Worm (Caenorhabditis elegans) whole organism, late embryonic: Measurements from ENCODE around the gene usp-4.
A peak's percentile ranks its signal among the peaks of the same experiment; 100 is the strongest.

Source experiments
- C08G9.2 ChIP-seq: sonication (generic microtip); optimal IDR thresholded peaks from 2 replicates; lab custom pipeline; 2016; ENCODE audit warnings: mild to moderate bottlenecking, missing genetic modification characterization, moderate library complexity, missing compliant biosample characterization
- C38D4.7 ChIP-seq: fragments of 200-800 bp; sonication (Bioruptor generic); optimal IDR thresholded peaks from 2 replicates; lab custom pipeline; 2018; ENCODE audit warnings: mild to moderate bottlenecking, missing genetic modification characterization, moderate library complexity, missing compliant biosample characterization
- F13H6.1 ChIP-seq: sonication (generic microtip); optimal IDR thresholded peaks from 2 replicates; lab custom pipeline; 2016; ENCODE audit warnings: missing genetic modification characterization, missing compliant biosample characterization
- K02D7.2 ChIP-seq: sonication (generic microtip); optimal IDR thresholded peaks from 2 replicates; lab custom pipeline; 2017; ENCODE audit warnings: mild to moderate bottlenecking, missing genetic modification characterization, missing compliant biosample characterization
- T23F11.4 ChIP-seq: fragments of 200-800 bp; sonication (Bioruptor generic); optimal IDR thresholded peaks from 2 replicates; lab custom pipeline; 2018; ENCODE audit warnings: mild to moderate bottlenecking, missing genetic modification characterization, missing compliant biosample characterization
- Y22D7AL.16 ChIP-seq: sonication (generic microtip); optimal IDR thresholded peaks from 2 replicates; lab custom pipeline; 2016; ENCODE audit warnings: missing genetic modification characterization, missing compliant biosample characterization
- ceh-18 ChIP-seq: sonication (generic microtip); optimal IDR thresholded peaks from 2 replicates; lab custom pipeline; 2016; ENCODE audit warnings: missing genetic modification characterization, missing compliant biosample characterization
- ceh-19 ChIP-seq: fragments of 200-800 bp; sonication (Bioruptor generic); optimal IDR thresholded peaks from 2 replicates; lab custom pipeline; 2018; ENCODE audit warnings: mild to moderate bottlenecking, missing genetic modification characterization, missing compliant biosample characterization
- ceh-2 ChIP-seq: sonication (generic microtip); optimal IDR thresholded peaks from 2 replicates; lab custom pipeline; 2016; ENCODE audit warnings: missing genotype, missing genetic modification characterization, missing compliant biosample characterization
- ceh-24 ChIP-seq: sonication (generic microtip); optimal IDR thresholded peaks from 2 replicates; lab custom pipeline; 2016; ENCODE audit warnings: mild to moderate bottlenecking, missing genetic modification characterization, missing compliant biosample characterization
- ceh-31 ChIP-seq: sonication (generic microtip); optimal IDR thresholded peaks from 2 replicates; lab custom pipeline; 2016; ENCODE audit warnings: missing genetic modification characterization, missing compliant biosample characterization
- ceh-45 ChIP-seq: fragments of 200-800 bp; sonication (Bioruptor generic); IDR thresholded peaks from 2 replicates; pipeline ENCODE4 v1.3.6; 2022; ENCODE audit warnings: missing genetic modification reagents, missing genetic modification characterization, missing compliant biosample characterization
- che-1 ChIP-seq: sonication (generic microtip); optimal IDR thresholded peaks from 2 replicates; lab custom pipeline; 2016; ENCODE audit warnings: mild to moderate bottlenecking, missing genetic modification characterization, missing compliant biosample characterization
- dmd-4 ChIP-seq: sonication (generic microtip); optimal IDR thresholded peaks from 2 replicates; lab custom pipeline; 2016; ENCODE audit warnings: borderline replicate concordance, missing genetic modification characterization, missing compliant biosample characterization
- dve-1 ChIP-seq: sonication (generic microtip); optimal IDR thresholded peaks from 2 replicates; lab custom pipeline; 2017; ENCODE audit warnings: antibody characterized with exemption, mild to moderate bottlenecking, missing genetic modification characterization, missing compliant biosample characterization
- elt-2 ChIP-seq: sonication (generic microtip); optimal IDR thresholded peaks from 2 replicates; lab custom pipeline; 2016; ENCODE audit warnings: missing genetic modification reagents, missing genetic modification characterization, missing compliant biosample characterization
- elt-4 ChIP-seq: sonication (generic microtip); optimal IDR thresholded peaks from 2 replicates; lab custom pipeline; 2016; ENCODE audit warnings: missing genetic modification characterization, missing compliant biosample characterization
- ets-4 ChIP-seq: sonication (generic microtip); optimal IDR thresholded peaks from 2 replicates; lab custom pipeline; 2016; ENCODE audit warnings: missing genetic modification characterization, missing compliant biosample characterization
- eyg-1 ChIP-seq: sonication (generic microtip); optimal IDR thresholded peaks from 2 replicates; lab custom pipeline; 2016; ENCODE audit warnings: missing genotype, missing genetic modification characterization, missing compliant biosample characterization
- fax-1 ChIP-seq: sonication (generic microtip); optimal IDR thresholded peaks from 2 replicates; lab custom pipeline; 2016; ENCODE audit warnings: missing genotype, missing genetic modification characterization, missing compliant biosample characterization
- fkh-10 ChIP-seq: fragments of 150-350 bp; optimal IDR thresholded peaks from 2 replicates; lab custom pipeline; 2014; ENCODE audit warnings: missing biosample characterization, missing genetic modification reagents, missing genetic modification characterization
- fkh-6 ChIP-seq: sonication (generic microtip); optimal IDR thresholded peaks from 2 replicates; lab custom pipeline; 2016; ENCODE audit warnings: missing genetic modification characterization, missing compliant biosample characterization
- hlh-13 ChIP-seq: fragments of 200-800 bp; sonication (Bioruptor generic); optimal IDR thresholded peaks from 2 replicates; lab custom pipeline; 2018; ENCODE audit warnings: mild to moderate bottlenecking, missing genetic modification characterization, missing compliant biosample characterization
- hlh-8 ChIP-seq: sonication (generic microtip); optimal IDR thresholded peaks from 2 replicates; lab custom pipeline; 2016; ENCODE audit warnings: missing genotype, missing genetic modification characterization, missing compliant biosample characterization
- lim-6 ChIP-seq: sonication (generic microtip); optimal IDR thresholded peaks from 2 replicates; lab custom pipeline; 2016; ENCODE audit warnings: missing genetic modification characterization, missing compliant biosample characterization
- lin-11 ChIP-seq: fragments of 200-800 bp; sonication (Bioruptor generic); optimal IDR thresholded peaks from 2 replicates; lab custom pipeline; 2018; ENCODE audit warnings: mild to moderate bottlenecking, missing genetic modification characterization, missing compliant biosample characterization
- nhr-11 ChIP-seq: fragments of 150-350 bp; optimal IDR thresholded peaks from 2 replicates; lab custom pipeline; 2014; ENCODE audit warnings: missing biosample characterization, missing genetic modification characterization
- pat-9 ChIP-seq: fragments of 200-800 bp; sonication (Bioruptor generic); optimal IDR thresholded peaks from 2 replicates; lab custom pipeline; 2018; ENCODE audit warnings: mild to moderate bottlenecking, missing genetic modification characterization, moderate library complexity, missing compliant biosample characterization
- pax-1 ChIP-seq: fragments of 150-350 bp; optimal IDR thresholded peaks from 2 replicates; lab custom pipeline; 2014; ENCODE audit warnings: missing biosample characterization, missing genetic modification characterization
- pha-4 ChIP-seq: fragments of 150-350 bp; optimal IDR thresholded peaks from 2 replicates; lab custom pipeline; 2018; ENCODE audit warnings: missing biosample characterization, missing genetic modification reagents, missing genetic modification characterization
- pqm-1 ChIP-seq: sonication (generic microtip); optimal IDR thresholded peaks from 2 replicates; lab custom pipeline; 2016; ENCODE audit warnings: missing genetic modification characterization, missing compliant biosample characterization
- ref-2 ChIP-seq: sonication (generic microtip); optimal IDR thresholded peaks from 2 replicates; lab custom pipeline; 2016; ENCODE audit warnings: missing genetic modification characterization, missing compliant biosample characterization
- rnt-1 ChIP-seq: sonication (generic microtip); optimal IDR thresholded peaks from 2 replicates; lab custom pipeline; 2016; ENCODE audit warnings: missing genetic modification characterization, missing compliant biosample characterization
- sdc-2 ChIP-seq: sonication (generic microtip); optimal IDR thresholded peaks from 2 replicates; lab custom pipeline; 2016; ENCODE audit warnings: missing genotype, missing genetic modification characterization, missing compliant biosample characterization
- sox-2 ChIP-seq: fragments of 200-800 bp; sonication (Bioruptor generic); IDR thresholded peaks from 2 replicates; pipeline ENCODE4 v1.3.6; 2022; ENCODE audit warnings: missing genetic modification reagents, missing genetic modification characterization, missing compliant biosample characterization
- sox-4 ChIP-seq: sonication (generic microtip); optimal IDR thresholded peaks from 2 replicates; lab custom pipeline; 2017; ENCODE audit warnings: mild to moderate bottlenecking, missing genetic modification characterization, inconsistent platforms, missing compliant biosample characterization
- tbx-2 ChIP-seq: sonication (generic microtip); optimal IDR thresholded peaks from 2 replicates; lab custom pipeline; 2016; ENCODE audit warnings: missing genetic modification characterization, missing compliant biosample characterization
- tbx-7 ChIP-seq: sonication (generic microtip); optimal IDR thresholded peaks from 2 replicates; lab custom pipeline; 2016; ENCODE audit warnings: missing genotype, missing genetic modification characterization, missing compliant biosample characterization
- ttx-3 ChIP-seq: sonication (generic microtip); optimal IDR thresholded peaks from 2 replicates; lab custom pipeline; 2016; ENCODE audit warnings: missing genetic modification reagents, missing genetic modification characterization, missing compliant biosample characterization
- zip-5 ChIP-seq: sonication (generic microtip); optimal IDR thresholded peaks from 2 replicates; lab custom pipeline; 2016; ENCODE audit warnings: missing genetic modification characterization, missing compliant biosample characterization
- ztf-16 ChIP-seq: sonication (generic microtip); optimal IDR thresholded peaks from 2 replicates; lab custom pipeline; 2017; ENCODE audit warnings: missing genetic modification characterization, missing compliant biosample characterization

Gene usp-4

DNA sequence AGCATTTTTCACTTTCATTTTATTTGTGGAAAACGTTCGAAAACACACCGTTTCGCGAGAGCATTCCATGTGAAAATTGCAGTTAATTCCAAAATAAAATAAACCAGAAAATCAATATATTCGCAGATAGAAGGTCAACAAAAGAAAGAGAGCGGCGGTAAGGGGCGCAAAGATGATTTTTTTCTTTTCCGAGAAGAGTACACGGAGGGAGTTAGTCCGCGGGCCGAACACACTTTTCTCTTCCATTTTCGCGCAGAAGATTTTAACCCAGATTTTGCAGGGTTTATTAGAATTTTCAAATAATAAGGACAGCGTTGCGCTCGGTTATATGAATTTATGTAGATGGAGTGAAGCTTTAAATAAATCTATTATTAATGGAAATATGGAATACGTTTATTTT lies 9.5 kb upstream of the usp-4 start:
- TF ChIP-seq zip-5 (tag; lab: Kevin White, UChicago) (peak; percentile 59), ceh-2 (tag; lab: Kevin White, UChicago) (peak; percentile 76), ceh-24 (tag; lab: Kevin White, UChicago) (no peak), elt-2 (tag; lab: Kevin White, UChicago) (peak; percentile 1), tbx-2 (tag; lab: Kevin White, UChicago) (peak; percentile 85), lim-6 (tag; lab: Kevin White, UChicago) (no peak), ref-2 (tag; lab: Kevin White, UChicago) (peak; percentile 30), lin-11 (tag; lab: Kevin White, UChicago) (no peak), fkh-10 (GFP tag; lab: Kevin White, UChicago) (no peak), rnt-1 (tag; lab: Kevin White, UChicago) (peak; percentile 15), ets-4 (peak; percentile 70), dmd-4 (tag; lab: Kevin White, UChicago) (no peak), ceh-31 (peak; percentile 84), C08G9.2 (tag; lab: Kevin White, UChicago) (peak; percentile 83), F13H6.1 (tag; lab: Kevin White, UChicago) (no peak), sox-4 (tag; lab: Kevin White, UChicago) (no peak), tbx-7 (tag; lab: Kevin White, UChicago) (peak; percentile 62), sdc-2 (no peak), hlh-13 (GFP tag; lab: Kevin White, UChicago) (no peak), T23F11.4 (GFP tag; lab: Kevin White, UChicago) (no peak), fkh-6 (tag; lab: Kevin White, UChicago) (peak; percentile 28)
- TF ChIP-seq, all 69 proteins: peak for 11

DNA sequence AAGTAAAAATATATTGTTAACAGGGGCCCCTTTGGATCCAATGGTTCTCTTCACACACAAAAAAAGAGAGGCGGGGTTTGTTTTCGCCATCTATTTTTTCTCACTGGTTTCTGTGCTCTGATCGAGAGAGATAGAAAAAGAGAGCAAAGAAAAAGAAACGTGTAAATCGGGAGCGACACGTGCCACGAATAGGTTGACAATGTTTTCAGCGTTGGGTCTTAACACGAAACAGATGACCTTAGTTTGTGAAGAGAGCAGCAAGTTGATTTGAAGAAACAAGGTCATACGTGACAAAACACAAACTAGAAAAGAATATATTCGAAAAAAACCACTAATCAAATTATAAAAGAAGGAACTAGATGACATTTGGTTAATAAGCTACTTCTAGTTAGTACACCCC lies 8.6 kb upstream of the usp-4 start, which contains the start of gene lin-45:
Gene lin-45 (minus strand): TSS at position 82 of the 400 bp plus-strand sequence.
- no peak for TF ChIP-seq ceh-31
- no peak for TF ChIP-seq ceh-24 (tag; lab: Kevin White, UChicago)
- no peak for TF ChIP-seq fkh-6 (tag; lab: Kevin White, UChicago)
- TF ChIP-seq ztf-16, result no peak
- TF ChIP-seq pat-9 (tag; lab: Kevin White, UChicago), result no peak
- no peak for TF ChIP-seq eyg-1 (tag; lab: Kevin White, UChicago)
- no peak for TF ChIP-seq ceh-19
- TF ChIP-seq ttx-3 (tag; lab: Kevin White, UChicago), result no peak
- no peak for TF ChIP-seq zip-5 (tag; lab: Kevin White, UChicago)
- no peak for TF ChIP-seq nhr-11 (tag; lab: Kevin White, UChicago)
- TF ChIP-seq ceh-45, result no peak
- TF ChIP-seq elt-4 (tag; lab: Kevin White, UChicago), result no peak
- no peak for TF ChIP-seq fax-1 (tag; lab: Kevin White, UChicago)
- no peak for TF ChIP-seq pqm-1 (tag; lab: Kevin White, UChicago)
- TF ChIP-seq sox-2, result no peak
- TF ChIP-seq hlh-8 (tag; lab: Kevin White, UChicago), result no peak

DNA sequence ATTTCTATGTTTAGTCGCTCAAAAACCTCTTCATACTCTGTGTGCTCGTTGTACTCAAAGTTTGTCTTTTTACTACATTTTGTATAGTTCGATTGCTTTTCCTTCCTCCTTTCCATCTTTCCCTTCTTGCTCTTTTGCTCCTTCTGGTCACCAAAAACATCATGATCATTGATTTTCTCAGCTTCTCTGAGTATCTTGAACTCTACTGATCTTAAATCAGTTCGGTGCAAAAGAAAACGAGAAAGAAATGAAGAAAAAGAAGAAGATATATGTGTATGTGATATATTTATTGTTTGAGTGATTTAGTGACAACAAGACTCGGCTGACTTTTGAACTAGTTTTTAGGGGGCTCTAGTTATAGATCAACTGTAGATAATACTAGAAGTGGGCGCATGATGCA lies 7.0 kb upstream of the usp-4 start:
- TF ChIP-seq dve-1 (no peak), lin-11 (tag; lab: Kevin White, UChicago) (no peak), pax-1 (no peak), sox-4 (tag; lab: Kevin White, UChicago) (no peak), C38D4.7 (GFP tag; lab: Kevin White, UChicago) (no peak), nhr-11 (tag; lab: Kevin White, UChicago) (no peak), fkh-10 (GFP tag; lab: Kevin White, UChicago) (no peak), lim-6 (tag; lab: Kevin White, UChicago) (no peak), F13H6.1 (tag; lab: Kevin White, UChicago) (no peak), K02D7.2 (tag; lab: Kevin White, UChicago) (no peak), hlh-8 (tag; lab: Kevin White, UChicago) (no peak), ceh-18 (tag; lab: Kevin White, UChicago) (no peak), T23F11.4 (GFP tag; lab: Kevin White, UChicago) (no peak), che-1 (tag; lab: Kevin White, UChicago) (no peak), Y22D7AL.16 (no peak), pha-4 (tag; lab: Kevin White, UChicago) (no peak), ttx-3 (tag; lab: Kevin White, UChicago) (no peak), fax-1 (tag; lab: Kevin White, UChicago) (no peak)
